Worm (Caenorhabditis elegans): ENCODE data around the gene F57E7.2.

F57E7.2 gene

ce11 chrV:16483044-16483443, at the start of gene F57E7.2:
Gene F57E7.2 (minus strand): TSS chrV:16483144.
- TF ChIP-seq peb-1 (tag; optimal IDR thresholded peaks at IDR 0.05): no peak
- TF ChIP-seq R02D3.7 (tag; optimal IDR thresholded peaks at IDR 0.05): no peak
- TF ChIP-seq snpc-4 (tag; optimal IDR thresholded peaks at IDR 0.05): no peak
- TF ChIP-seq sem-4 (tag; optimal IDR thresholded peaks at IDR 0.05): no peak
- TF ChIP-seq nhr-6 (tag; optimal IDR thresholded peaks at IDR 0.05): no peak
- no peak for TF ChIP-seq mab-5 (tag; optimal IDR thresholded peaks at IDR 0.05)
- TF ChIP-seq aly-2 (tag; optimal IDR thresholded peaks at IDR 0.05): no peak
- no peak for TF ChIP-seq lin-39 (tag; optimal IDR thresholded peaks at IDR 0.05)
- no peak for TF ChIP-seq unc-55 (GFP tag; optimal IDR thresholded peaks at IDR 0.05)
- TF ChIP-seq ztf-11 (tag; optimal IDR thresholded peaks at IDR 0.05): no peak
- no peak for TF ChIP-seq lin-11 (tag; optimal IDR thresholded peaks at IDR 0.05)
- no peak for TF ChIP-seq unc-62 (GFP tag; optimal IDR thresholded peaks at IDR 0.05)
- no peak for TF ChIP-seq nhr-25 (tag; optimal IDR thresholded peaks at IDR 0.05)
- no peak for TF ChIP-seq unc-39 (tag; optimal IDR thresholded peaks at IDR 0.05)
- TF ChIP-seq nhr-77 (tag; optimal IDR thresholded peaks at IDR 0.05): no peak

ce11 chrV:16527796-16528195, 44.9 kb upstream of the F57E7.2 start, which contains the start of gene F36D3.16:
Gene F36D3.16 (plus strand): TSS chrV:16528096.
- no peak for TF ChIP-seq sem-4 (tag; optimal IDR thresholded peaks at IDR 0.05)
- TF ChIP-seq nhr-11 (tag; optimal IDR thresholded peaks at IDR 0.05): no peak
- TF ChIP-seq lin-39 (tag; optimal IDR thresholded peaks at IDR 0.05): no peak
- no peak for TF ChIP-seq ama-1 (optimal IDR thresholded peaks at IDR 0.05)
- no peak for TF ChIP-seq peb-1 (tag; optimal IDR thresholded peaks at IDR 0.05)
- TF ChIP-seq ztf-1 (GFP tag; conservative IDR thresholded peaks at IDR 0.05): no peak
- no peak for TF ChIP-seq skn-1 (tag; optimal IDR thresholded peaks at IDR 0.05)
- TF ChIP-seq elt-1 (tag; optimal IDR thresholded peaks at IDR 0.05): no peak
- no peak for TF ChIP-seq lin-11 (tag; optimal IDR thresholded peaks at IDR 0.05)
- TF ChIP-seq mbf-1 (tag; optimal IDR thresholded peaks at IDR 0.05): no peak
- TF ChIP-seq unc-55 (GFP tag; optimal IDR thresholded peaks at IDR 0.05): no peak
- TF ChIP-seq nhr-25 (tag; optimal IDR thresholded peaks at IDR 0.05): no peak
- TF ChIP-seq crh-2 (tag; optimal IDR thresholded peaks at IDR 0.05): no peak
- TF ChIP-seq nhr-21 (tag; optimal IDR thresholded peaks at IDR 0.05): no peak
- no peak for TF ChIP-seq egl-27 (tag; optimal IDR thresholded peaks at IDR 0.05)
- TF ChIP-seq ztf-11 (tag; optimal IDR thresholded peaks at IDR 0.05): no peak

ce11 chrV:16526858-16527257, 43.9 kb upstream of the F57E7.2 start, which contains the start of gene F36D3.8:
Gene F36D3.8 (plus strand): TSS chrV:16527158.
- no peak for TF ChIP-seq nhr-77 (tag; optimal IDR thresholded peaks at IDR 0.05)
- no peak for TF ChIP-seq lin-11 (tag; optimal IDR thresholded peaks at IDR 0.05)
- TF ChIP-seq zag-1 (tag; optimal IDR thresholded peaks at IDR 0.05): no peak
- TF ChIP-seq mab-5 (tag; optimal IDR thresholded peaks at IDR 0.05): no peak
- no peak for TF ChIP-seq sem-4 (tag; optimal IDR thresholded peaks at IDR 0.05)
- TF ChIP-seq nhr-10 (tag; optimal IDR thresholded peaks at IDR 0.05): no peak
- no peak for TF ChIP-seq nhr-11 (tag; optimal IDR thresholded peaks at IDR 0.05)
- TF ChIP-seq nhr-21 (tag; optimal IDR thresholded peaks at IDR 0.05): no peak
- no peak for TF ChIP-seq nhr-237 (tag; optimal IDR thresholded peaks at IDR 0.05)
- no peak for TF ChIP-seq elt-3 (tag; optimal IDR thresholded peaks at IDR 0.05)
- no peak for TF ChIP-seq sma-3 (GFP tag; optimal IDR thresholded peaks at IDR 0.05)
- TF ChIP-seq lin-39 (tag; optimal IDR thresholded peaks at IDR 0.05): no peak
- TF ChIP-seq unc-62 (GFP tag; optimal IDR thresholded peaks at IDR 0.05): no peak
- TF ChIP-seq lsy-2 (tag; optimal IDR thresholded peaks at IDR 0.05): no peak
- no peak for TF ChIP-seq unc-39 (tag; optimal IDR thresholded peaks at IDR 0.05)
- TF ChIP-seq alr-1 (tag; optimal IDR thresholded peaks at IDR 0.05): no peak
- no peak for TF ChIP-seq F13H6.1 (tag; optimal IDR thresholded peaks at IDR 0.05)
- no peak for TF ChIP-seq aly-2 (tag; optimal IDR thresholded peaks at IDR 0.05)
- no peak for TF ChIP-seq skn-1 (tag; optimal IDR thresholded peaks at IDR 0.05)

DNA sequence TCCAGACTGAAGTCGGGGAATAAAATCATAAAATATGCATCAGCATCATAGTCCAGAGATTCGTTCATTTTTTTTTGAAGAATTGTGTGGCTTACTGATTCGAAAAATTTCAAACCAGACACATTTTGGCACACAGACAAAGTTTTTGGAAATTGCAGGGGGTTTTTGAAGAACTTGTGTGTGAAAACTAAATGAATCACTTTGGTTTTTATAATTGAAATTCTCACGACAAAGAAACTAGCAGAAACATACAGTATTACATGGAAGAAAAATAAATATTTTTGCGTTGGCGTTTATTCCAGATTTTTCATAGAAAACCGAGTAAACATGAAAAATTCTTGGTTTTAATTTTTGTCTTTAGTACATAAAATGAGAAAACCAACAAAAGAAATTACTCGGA, 39.3 kb upstream of the F57E7.2 start, which contains the start of gene srw-34:
Gene srw-34 (minus strand): TSS at position 101 of the 400 bp plus-strand sequence.
- TF ChIP-seq zag-1 (tag; optimal IDR thresholded peaks at IDR 0.05): no peak
- no peak for TF ChIP-seq nhr-77 (tag; optimal IDR thresholded peaks at IDR 0.05)
- TF ChIP-seq skn-1 (tag; optimal IDR thresholded peaks at IDR 0.05): no peak

- TF ChIP-seq skn-1 (tag; optimal IDR thresholded peaks at IDR 0.05): no peak
- TF ChIP-seq lin-11 (tag; optimal IDR thresholded peaks at IDR 0.05): no peak
- no peak for TF ChIP-seq ZK546.5 (tag; optimal IDR thresholded peaks at IDR 0.05)
- TF ChIP-seq ztf-1 (GFP tag; conservative IDR thresholded peaks at IDR 0.05): no peak
- no peak for TF ChIP-seq nhr-11 (tag; optimal IDR thresholded peaks at IDR 0.05)
- no peak for TF ChIP-seq snpc-4 (tag; optimal IDR thresholded peaks at IDR 0.05)
- no peak for TF ChIP-seq zag-1 (tag; optimal IDR thresholded peaks at IDR 0.05)
These were observed 34.7 kb upstream of the F57E7.2 start, which contains the start of gene F36D3.4 for ce11 chrV:16517619-16518018. Gene F36D3.4 (minus strand): TSS chrV:16517719.

Measured in whole organism, L2 larva.